Fruit fly (Drosophila melanogaster) whole organism: Measurements from ENCODE around the gene PIG-K.

ENCODE experiments used
- CG8478 ChIP-seq: fragments of >200 bp; optimal IDR thresholded peaks from 2 replicates; lab custom pipeline; 2018; ENCODE audit warnings: inconsistent platforms
- Dll ChIP-seq: fragments of >200 bp; optimal IDR thresholded peaks from 2 replicates; lab custom pipeline; 2017
- EcR ChIP-seq, 2 experiments: fragments of >200 bp; optimal IDR thresholded peaks; 2 replicates each; lab custom pipeline; 2017; ENCODE audit warnings: missing biosample characterization in 2 of 2, missing genetic modification characterization in 2 of 2, missing genetic modification reagents in 2 of 2
- pan ChIP-seq: fragments of >200 bp; optimal IDR thresholded peaks from 2 replicates; lab custom pipeline; 2017
- psq ChIP-seq: fragments of >200 bp; optimal IDR thresholded peaks from 2 replicates; lab custom pipeline; 2017
- usp ChIP-seq: fragments of >200 bp; optimal IDR thresholded peaks from 2 replicates; lab custom pipeline; 2017; ENCODE audit warnings: missing biosample characterization, missing genetic modification characterization, mixed read lengths

dm6 chrX:2024819-2025218 is 15.7 kb upstream of the PIG-K start:
- TF ChIP-seq pan (lab: Kevin White, UChicago) (no peak), CG8478 (lab: Kevin White, UChicago) (no peak), psq (no peak), usp (GFP tag; lab: Kevin White, UChicago) (no peak), EcR (GFP tag; optimal IDR thresholded peaks at IDR 0.05; lab: Kevin White, UChicago) (no peak), Dll (no peak)
